Fruit fly (Drosophila melanogaster) whole organism, embryonic: ENCODE data around the gene Chchd2.

Source experiments
- Blimp-1 ChIP-seq: fragments of 200-800 bp; sonication (Bioruptor generic); optimal IDR thresholded peaks from 3 replicates; lab custom pipeline; 2018; ENCODE audit warnings: missing biosample characterization, missing genetic modification characterization, mild to moderate bottlenecking, moderate library complexity, missing genetic modification reagents
- C15 ChIP-seq: fragments of 200-800 bp; sonication (Bioruptor generic); IDR thresholded peaks from 3 replicates; pipeline ENCODE4 v1.3.6; 2022; ENCODE audit warnings: missing biosample characterization, missing genetic modification characterization
- CG11696 ChIP-seq: fragments of 200-800 bp; sonication (Bioruptor generic); IDR thresholded peaks from 2 replicates; pipeline ENCODE4 v1.3.6; 2022; ENCODE audit warnings: missing biosample characterization, missing genetic modification characterization
- CG12155 ChIP-seq: fragments of 200-800 bp; sonication (Bioruptor generic); optimal IDR thresholded peaks from 3 replicates; lab custom pipeline; 2016; ENCODE audit warnings: missing biosample characterization, missing genetic modification characterization
- CG1233 ChIP-seq: fragments of 200-800 bp; sonication (Bioruptor generic); optimal IDR thresholded peaks from 4 replicates; lab custom pipeline; 2018; ENCODE audit warnings: missing biosample characterization, mild to moderate bottlenecking, missing genetic modification characterization
- CG12391 ChIP-seq: fragments of 200-800 bp; sonication (Bioruptor generic); optimal IDR thresholded peaks from 3 replicates; lab custom pipeline; 2018; ENCODE audit warnings: missing biosample characterization, mild to moderate bottlenecking, missing genetic modification characterization, moderate library complexity
- CG12659 ChIP-seq: fragments of 200-800 bp; sonication (Bioruptor generic); optimal IDR thresholded peaks from 3 replicates; lab custom pipeline; 2017; ENCODE audit warnings: mild to moderate bottlenecking, missing biosample characterization, missing genetic modification reagents, missing genetic modification characterization
- CG14860 ChIP-seq: fragments of 200-800 bp; sonication (Bioruptor generic); IDR thresholded peaks from 3 replicates; pipeline ENCODE4 v1.3.6; 2022; ENCODE audit warnings: missing biosample characterization, missing genetic modification characterization; ENCODE audit not compliant: partially characterized antibody
- CG15479 ChIP-seq: fragments of 200-800 bp; sonication (Bioruptor generic); optimal IDR thresholded peaks from 3 replicates; lab custom pipeline; 2019; ENCODE audit warnings: missing biosample characterization, mild to moderate bottlenecking, missing genetic modification characterization, moderate library complexity
- CG15514 ChIP-seq: fragments of 200-800 bp; sonication (Bioruptor generic); optimal IDR thresholded peaks from 3 replicates; lab custom pipeline; 2017; ENCODE audit warnings: missing biosample characterization, missing genetic modification characterization, mild to moderate bottlenecking, moderate library complexity, missing genetic modification reagents
- CG16779 ChIP-seq: fragments of 200-800 bp; sonication (Bioruptor generic); IDR thresholded peaks from 2 replicates; pipeline ENCODE4 v1.3.6; 2022; ENCODE audit warnings: missing biosample characterization, missing genetic modification characterization
- CG16863 ChIP-seq: fragments of 200-800 bp; sonication (Bioruptor generic); optimal IDR thresholded peaks from 3 replicates; lab custom pipeline; 2016; ENCODE audit warnings: missing biosample characterization, missing genetic modification characterization
- CG17385 ChIP-seq: fragments of 200-800 bp; sonication (Bioruptor generic); optimal IDR thresholded peaks from 3 replicates; lab custom pipeline; 2018; ENCODE audit warnings: missing biosample characterization, mild to moderate bottlenecking, missing genetic modification characterization
- CG2889 ChIP-seq: fragments of 200-800 bp; sonication (Bioruptor generic); IDR thresholded peaks from 3 replicates; pipeline ENCODE4 v1.3.6; 2022; ENCODE audit warnings: missing biosample characterization, missing genetic modification characterization
- CG31365 ChIP-seq: fragments of 200-800 bp; sonication (Bioruptor generic); optimal IDR thresholded peaks from 2 replicates; lab custom pipeline; 2018; ENCODE audit warnings: missing biosample characterization, mild to moderate bottlenecking, missing genetic modification characterization
- CG34224 ChIP-seq: fragments of 200-800 bp; sonication (Bioruptor generic); IDR thresholded peaks from 3 replicates; pipeline ENCODE4 v1.3.6; 2022; ENCODE audit warnings: missing biosample characterization, missing genetic modification characterization; ENCODE audit not compliant: partially characterized antibody
- CG3726 ChIP-seq: fragments of 200-800 bp; sonication (Bioruptor generic); IDR thresholded peaks from 3 replicates; pipeline ENCODE4, ENCODE4 v1.3.6; 2022; ENCODE audit warnings: missing biosample characterization, missing genetic modification characterization
- CG6272 ChIP-seq: fragments of 200-800 bp; sonication (Bioruptor generic); IDR thresholded peaks from 2 replicates; pipeline ENCODE4 v1.3.6; 2022; ENCODE audit warnings: missing biosample characterization, missing genetic modification characterization
- CG6683 ChIP-seq: fragments of 200-800 bp; sonication (Bioruptor generic); optimal IDR thresholded peaks from 2 replicates; lab custom pipeline; 2017; ENCODE audit warnings: missing biosample characterization, mild to moderate bottlenecking, missing genetic modification characterization, missing genetic modification reagents
- CG6791 ChIP-seq: fragments of 200-800 bp; sonication (Bioruptor generic); IDR thresholded peaks from 3 replicates; pipeline ENCODE4 v1.3.6; 2022; ENCODE audit warnings: missing biosample characterization, missing genetic modification characterization; ENCODE audit not compliant: partially characterized antibody
- CG8359 ChIP-seq: fragments of 200-800 bp; sonication (Bioruptor generic); optimal IDR thresholded peaks from 2 replicates; lab custom pipeline; 2017; ENCODE audit warnings: missing biosample characterization, mild to moderate bottlenecking, missing genetic modification characterization, borderline replicate concordance
- CG8765 ChIP-seq: fragments of 200-800 bp; sonication (Bioruptor generic); IDR thresholded peaks from 2 replicates; pipeline ENCODE4 v1.3.6; 2022; ENCODE audit warnings: missing biosample characterization, missing genetic modification characterization
- CG9215 ChIP-seq: fragments of 200-800 bp; sonication (Bioruptor generic); IDR thresholded peaks from 2 replicates; pipeline ENCODE4 v1.3.6; 2022; ENCODE audit warnings: missing biosample characterization, missing genetic modification characterization
- CG9609 ChIP-seq: fragments of 200-800 bp; sonication (Bioruptor generic); optimal IDR thresholded peaks from 3 replicates; lab custom pipeline; 2016; ENCODE audit warnings: missing biosample characterization, missing genetic modification characterization
- Dbx ChIP-seq: fragments of 200-800 bp; sonication (Bioruptor generic); IDR thresholded peaks from 3 replicates; pipeline ENCODE4 v1.3.6; 2022; ENCODE audit warnings: missing biosample characterization, missing genetic modification characterization
- Dek ChIP-seq: fragments of 200-800 bp; sonication (Bioruptor generic); optimal IDR thresholded peaks from 3 replicates; lab custom pipeline; 2019; ENCODE audit warnings: missing biosample characterization, mild to moderate bottlenecking, missing genetic modification characterization, moderate library complexity
- Dref ChIP-seq: fragments of 200-800 bp; sonication (Bioruptor generic); IDR thresholded peaks from 2 replicates; pipeline ENCODE4 v1.3.6; 2022; ENCODE audit warnings: missing biosample characterization, missing genetic modification characterization
- Lhr ChIP-seq: fragments of 200-800 bp; sonication (Bioruptor generic); optimal IDR thresholded peaks from 3 replicates; lab custom pipeline; 2017; ENCODE audit warnings: mild to moderate bottlenecking, missing biosample characterization, missing genetic modification reagents, missing genetic modification characterization
- MBD-R2 ChIP-seq: fragments of 200-800 bp; sonication (Bioruptor generic); IDR thresholded peaks from 2 replicates; pipeline ENCODE4 v1.3.6; 2022; ENCODE audit warnings: missing biosample characterization, missing genetic modification characterization
- Meics ChIP-seq: fragments of 200-800 bp; sonication (Bioruptor generic); optimal IDR thresholded peaks from 2 replicates; lab custom pipeline; 2017; ENCODE audit warnings: missing biosample characterization, mild to moderate bottlenecking, missing genetic modification characterization
- Myb ChIP-seq: fragments of 200-800 bp; sonication (Bioruptor generic); optimal IDR thresholded peaks from 2 replicates; lab custom pipeline; 2016; ENCODE audit warnings: missing biosample characterization, missing genetic modification characterization
- Nf-YC ChIP-seq: fragments of 200-800 bp; optimal IDR thresholded peaks from 3 replicates; lab custom pipeline; 2019; ENCODE audit warnings: missing biosample characterization, mild to moderate bottlenecking, missing genetic modification characterization, moderate library complexity
- cato ChIP-seq: fragments of 200-800 bp; sonication (Bioruptor generic); optimal IDR thresholded peaks from 2 replicates; lab custom pipeline; 2016; ENCODE audit warnings: missing biosample characterization, missing genetic modification characterization, borderline replicate concordance
- crc ChIP-seq: fragments of 200-800 bp; sonication (Bioruptor generic); optimal IDR thresholded peaks from 2 replicates; lab custom pipeline; 2016; ENCODE audit warnings: missing biosample characterization, missing genetic modification characterization
- ftz-f1 ChIP-seq: fragments of 200-800 bp; sonication (Bioruptor generic); optimal IDR thresholded peaks from 2 replicates; lab custom pipeline; 2016; ENCODE audit warnings: missing biosample characterization, missing genetic modification characterization
- hb ChIP-seq: fragments of 200-800 bp; sonication (Bioruptor generic); IDR thresholded peaks from 3 replicates; pipeline ENCODE4 v1.3.6; 2022; ENCODE audit warnings: missing biosample characterization, missing genetic modification characterization; ENCODE audit not compliant: partially characterized antibody
- hkb ChIP-seq, 2 experiments: fragments of 200-800 bp in 1 of 2; fragments of >200 bp in 1 of 2; sonication (Bioruptor generic) in 1 of 2; IDR thresholded peaks in 1 of 2; optimal IDR thresholded peaks in 1 of 2; 2 replicates each; pipeline versions ENCODE4 v1.3.6 to Lab custom; 2017 to 2022; ENCODE audit warnings: missing biosample characterization in 1 of 2, missing genetic modification characterization in 1 of 2
- klu ChIP-seq: fragments of 200-800 bp; sonication (Bioruptor generic); IDR thresholded peaks from 2 replicates; pipeline ENCODE4 v1.3.6; 2022; ENCODE audit warnings: missing biosample characterization, missing genetic modification characterization
- lbe ChIP-seq: fragments of 200-800 bp; sonication (Bioruptor generic); optimal IDR thresholded peaks from 2 replicates; lab custom pipeline; 2016; ENCODE audit warnings: missing biosample characterization, mild to moderate bottlenecking, missing genetic modification characterization
- oc ChIP-seq: fragments of 200-800 bp; sonication (Bioruptor generic); optimal IDR thresholded peaks from 2 replicates; lab custom pipeline; 2018; ENCODE audit warnings: missing biosample characterization, mild to moderate bottlenecking, missing genetic modification characterization, moderate library complexity
- peb ChIP-seq: fragments of 200-800 bp; sonication (Bioruptor generic); IDR thresholded peaks from 2 replicates; pipeline ENCODE4 v1.3.6; 2022; ENCODE audit warnings: missing biosample characterization, missing genetic modification characterization
- sens-2 ChIP-seq: fragments of 200-800 bp; sonication (Bioruptor generic); IDR thresholded peaks from 2 replicates; pipeline ENCODE4 v1.3.6; 2022; ENCODE audit warnings: missing biosample characterization, missing genetic modification characterization
- slou ChIP-seq: fragments of 200-800 bp; sonication (Bioruptor generic); optimal IDR thresholded peaks from 3 replicates; lab custom pipeline; 2016; ENCODE audit warnings: missing biosample characterization, missing genetic modification characterization
- stc ChIP-seq: fragments of 200-800 bp; sonication (Bioruptor generic); IDR thresholded peaks from 2 replicates; pipeline ENCODE4 v1.3.6; 2022; ENCODE audit warnings: missing biosample characterization, missing genetic modification characterization
- sug ChIP-seq: fragments of 200-800 bp; optimal IDR thresholded peaks from 2 replicates; lab custom pipeline; 2019; ENCODE audit warnings: missing biosample characterization, mild to moderate bottlenecking, missing genetic modification characterization, moderate library complexity
- tap ChIP-seq: fragments of 200-800 bp; optimal IDR thresholded peaks from 3 replicates; lab custom pipeline; 2019; ENCODE audit warnings: missing biosample characterization, mild to moderate bottlenecking, missing genetic modification characterization, moderate library complexity
- trem ChIP-seq: fragments of 200-800 bp; optimal IDR thresholded peaks from 3 replicates; lab custom pipeline; 2019; ENCODE audit warnings: missing biosample characterization, mild to moderate bottlenecking, missing genetic modification characterization, moderate library complexity
- usp ChIP-seq: fragments of >200 bp; optimal IDR thresholded peaks from 2 replicates; lab custom pipeline; 2017; ENCODE audit warnings: missing biosample characterization, missing genetic modification characterization
- wdn ChIP-seq: fragments of 200-800 bp; sonication (Bioruptor generic); IDR thresholded peaks from 2 replicates; pipeline ENCODE4 v1.3.6; 2022; ENCODE audit warnings: missing biosample characterization, missing genetic modification characterization
- zen ChIP-seq: fragments of 200-800 bp; sonication (Bioruptor generic); optimal IDR thresholded peaks from 3 replicates; lab custom pipeline; 2018; ENCODE audit warnings: missing biosample characterization, mild to moderate bottlenecking, missing genetic modification characterization, moderate library complexity

The Chchd2 gene

DNA sequence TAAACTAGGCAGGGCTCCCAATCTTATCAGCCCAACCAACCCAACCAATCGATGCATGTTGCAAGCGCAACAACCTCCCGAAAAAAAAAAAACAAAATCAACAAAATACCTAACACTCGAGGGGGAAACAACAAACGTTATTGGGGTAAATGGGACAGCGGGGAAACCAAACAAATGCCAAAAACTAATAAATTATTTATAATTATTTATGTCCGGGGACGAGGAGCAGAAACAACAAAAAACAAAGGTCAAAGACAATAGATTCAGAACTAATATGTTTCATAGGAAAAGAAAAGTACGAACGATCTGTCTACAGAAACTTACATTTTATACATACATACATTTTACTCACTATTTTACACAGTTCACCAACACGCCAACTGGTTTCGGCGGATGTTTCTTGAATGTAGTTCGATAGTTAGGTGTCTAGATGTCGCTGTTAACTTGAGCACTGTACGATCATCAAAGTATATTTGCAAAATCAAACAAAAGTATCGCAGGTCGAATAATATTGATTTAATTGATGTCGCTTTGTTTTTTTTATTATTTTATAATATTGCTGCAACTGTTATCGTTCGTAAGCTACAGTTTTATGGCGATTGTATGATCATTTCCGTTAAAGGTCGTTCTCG lies 26.9 kb downstream of the Chchd2 start (continued):
- TF ChIP-seq hb (GFP tag; lab: Robert Waterston, UW) (no peak), C15 (GFP tag; lab: Robert Waterston, UW) (no peak), crc (GFP tag; lab: Kevin White, UChicago) (no peak), CG12155 (peak; percentile 1), Nf-YC (tag; lab: Kevin White, UChicago) (peak; percentile 13), CG6272 (GFP tag; lab: Robert Waterston, UW) (no peak), ftz-f1 (GFP tag; lab: Kevin White, UChicago) (no peak), CG14860 (GFP tag; lab: Robert Waterston, UW) (no peak), CG31365 (tag; lab: Kevin White, UChicago) (peak; percentile 4), CG2889 (GFP tag; lab: Robert Waterston, UW) (no peak), Blimp-1 (GFP tag; lab: Kevin White, UChicago) (peak; percentile 8), CG9609 (GFP tag; lab: Kevin White, UChicago) (peak; percentile 3), Myb (peak; percentile 22), slou (GFP tag; lab: Kevin White, UChicago) (no peak), Dref (GFP tag; lab: Robert Waterston, UW) (no peak), sug (tag; lab: Kevin White, UChicago) (peak; percentile 11), CG34224 (GFP tag; lab: Robert Waterston, UW) (no peak), CG6791 (GFP tag; lab: Robert Waterston, UW) (peak; percentile 54; the same call in 2 of the 3 replicates), wdn (GFP tag; lab: Robert Waterston, UW) (no peak), Dek (tag; lab: Kevin White, UChicago) (peak; percentile 26), CG1233 (GFP tag; lab: Kevin White, UChicago) (no peak), lbe (no peak), oc (tag; lab: Kevin White, UChicago) (no peak), CG16779 (GFP tag; lab: Robert Waterston, UW) (no peak), MBD-R2 (no peak), CG8359 (GFP tag; lab: Kevin White, UChicago) (no peak), trem (tag; lab: Kevin White, UChicago) (no peak), CG12659 (peak; percentile 28), klu (GFP tag; lab: Robert Waterston, UW) (no peak), CG11696 (GFP tag; lab: Robert Waterston, UW) (no peak), CG15514 (GFP tag; lab: Kevin White, UChicago) (peak; percentile 29), peb (GFP tag; lab: Robert Waterston, UW) (no peak), sens-2 (GFP tag; lab: Robert Waterston, UW) (no peak), hkb (optimal IDR thresholded peaks at IDR 0.05; lab: Kevin White, UChicago) (no peak), hkb (GFP tag; IDR thresholded peaks at IDR 0.05; lab: Robert Waterston, UW) (no peak), usp (no peak), cato (GFP tag; lab: Kevin White, UChicago) (no peak), CG3726 (GFP tag; lab: Robert Waterston, UW) (no peak), CG9215 (no peak), Meics (GFP tag; lab: Kevin White, UChicago) (no peak), CG8765 (GFP tag; lab: Robert Waterston, UW) (no peak), CG16863 (no peak), tap (tag; lab: Kevin White, UChicago) (no peak), CG12391 (tag; lab: Kevin White, UChicago) (peak; percentile 14), CG15479 (GFP tag; lab: Kevin White, UChicago) (no peak), CG17385 (GFP tag; lab: Kevin White, UChicago) (no peak), Lhr (peak; percentile 66), Dbx (GFP tag; lab: Robert Waterston, UW) (peak; percentile 68; the same call in 1 of the 3 replicates), stc (no peak), CG6683 (no peak), zen (tag; lab: Kevin White, UChicago) (peak; percentile 7)
